Fruit fly (Drosophila melanogaster) whole organism, embryonic: Measurements from ENCODE around the gene Uro.

Experiments used
- Atf6 ChIP-seq: fragments of 200-800 bp; sonication (Bioruptor generic); IDR thresholded peaks from 2 replicates; pipeline ENCODE4 v1.3.6; 2022; ENCODE audit warnings: missing biosample characterization, missing genetic modification characterization
- CG11456 ChIP-seq: fragments of 200-800 bp; sonication (Bioruptor generic); IDR thresholded peaks from 3 replicates; pipeline ENCODE4 v1.3.6; 2022; ENCODE audit warnings: missing biosample characterization, missing genetic modification characterization
- CG11723 ChIP-seq: fragments of 200-800 bp; sonication (Bioruptor generic); optimal IDR thresholded peaks from 2 replicates; lab custom pipeline; 2017; ENCODE audit warnings: missing biosample characterization, mild to moderate bottlenecking, missing genetic modification characterization
- CG13287 ChIP-seq: fragments of 200-800 bp; sonication (Bioruptor generic); IDR thresholded peaks from 2 replicates; pipeline ENCODE4 v1.3.6; 2022; ENCODE audit warnings: missing biosample characterization, missing genetic modification characterization; ENCODE audit not compliant: partially characterized antibody
- CG15479 ChIP-seq: fragments of 200-800 bp; sonication (Bioruptor generic); optimal IDR thresholded peaks from 3 replicates; lab custom pipeline; 2019; ENCODE audit warnings: missing biosample characterization, mild to moderate bottlenecking, missing genetic modification characterization, moderate library complexity
- CG1832 ChIP-seq: fragments of 200-800 bp; sonication (Bioruptor generic); optimal IDR thresholded peaks from 2 replicates; lab custom pipeline; 2017; ENCODE audit warnings: missing biosample characterization, mild to moderate bottlenecking, missing genetic modification characterization, inconsistent platforms
- CG42726 ChIP-seq: fragments of 200-800 bp; sonication (Bioruptor generic); IDR thresholded peaks from 2 replicates; pipeline ENCODE4 v1.3.6; 2022; ENCODE audit warnings: missing biosample characterization, missing genetic modification characterization; ENCODE audit not compliant: partially characterized antibody
- CrebB ChIP-seq: fragments of 200-800 bp; sonication (Bioruptor generic); optimal IDR thresholded peaks from 3 replicates; lab custom pipeline; 2018; ENCODE audit warnings: missing biosample characterization, mild to moderate bottlenecking, missing genetic modification characterization
- D19A ChIP-seq: fragments of 200-800 bp; optimal IDR thresholded peaks from 3 replicates; lab custom pipeline; 2019; ENCODE audit warnings: missing biosample characterization, mild to moderate bottlenecking, missing genetic modification characterization, moderate library complexity
- Deaf1 ChIP-seq: fragments of 200-800 bp; optimal IDR thresholded peaks from 3 replicates; lab custom pipeline; 2019; ENCODE audit warnings: missing biosample characterization, mild to moderate bottlenecking, missing genetic modification characterization, moderate library complexity
- Dref ChIP-seq: fragments of 200-800 bp; sonication (Bioruptor generic); IDR thresholded peaks from 2 replicates; pipeline ENCODE4 v1.3.6; 2022; ENCODE audit warnings: missing biosample characterization, missing genetic modification characterization
- HLH4C ChIP-seq: fragments of 200-800 bp; sonication (Bioruptor generic); IDR thresholded peaks from 3 replicates; pipeline ENCODE4 v1.3.6; 2022; ENCODE audit warnings: missing biosample characterization, missing genetic modification characterization; ENCODE audit not compliant: partially characterized antibody
- NFAT ChIP-seq: fragments of 200-800 bp; sonication (Bioruptor generic); IDR thresholded peaks from 2 replicates; pipeline ENCODE4 v1.3.6; 2022; ENCODE audit warnings: missing biosample characterization, missing genetic modification characterization
- Side ChIP-seq: fragments of 200-800 bp; sonication (Bioruptor generic); optimal IDR thresholded peaks from 2 replicates; lab custom pipeline; 2016; ENCODE audit warnings: missing biosample characterization, missing genetic modification characterization
- Sry-δ ChIP-seq: fragments of 200-800 bp; sonication (Bioruptor generic); optimal IDR thresholded peaks from 2 replicates; lab custom pipeline; 2016; ENCODE audit warnings: missing biosample characterization, missing genetic modification characterization
- Trl ChIP-seq, 3 experiments: fragments of >200 bp in 2 of 3; fragments of 200-800 bp in 1 of 3; sonication (Bioruptor generic) in 1 of 3; optimal IDR thresholded peaks; 2 replicates in 1 of 3; 3 replicates in 2 of 3; lab custom pipeline; 2016 to 2017; ENCODE audit warnings: missing biosample characterization in 1 of 3, missing genetic modification characterization in 1 of 3
- ara ChIP-seq: fragments of 200-800 bp; sonication (Bioruptor generic); IDR thresholded peaks from 2 replicates; pipeline ENCODE4 v1.3.6; 2022; ENCODE audit warnings: missing biosample characterization, missing genetic modification characterization
- bowl ChIP-seq: fragments of 200-800 bp; sonication (Bioruptor generic); IDR thresholded peaks from 2 replicates; pipeline ENCODE4 v1.3.6; 2022; ENCODE audit warnings: missing biosample characterization, missing genetic modification characterization
- caup ChIP-seq: fragments of 200-800 bp; sonication (Bioruptor generic); optimal IDR thresholded peaks from 3 replicates; lab custom pipeline; 2017; ENCODE audit warnings: missing biosample characterization, mild to moderate bottlenecking, missing genetic modification characterization, moderate library complexity; ENCODE audit not compliant: severe bottlenecking
- cg ChIP-seq: fragments of 200-800 bp; sonication (Bioruptor generic); optimal IDR thresholded peaks from 3 replicates; lab custom pipeline; 2019; ENCODE audit warnings: missing biosample characterization, mild to moderate bottlenecking, missing genetic modification characterization, moderate library complexity
- chif ChIP-seq, 2 experiments: fragments of 200-800 bp; sonication (Bioruptor generic); optimal IDR thresholded peaks; 3 replicates each; lab custom pipeline; 2016; ENCODE audit warnings: missing biosample characterization in 2 of 2, missing genetic modification characterization in 2 of 2
- chinmo ChIP-seq: fragments of 200-800 bp; sonication (Bioruptor generic); IDR thresholded peaks from 4 replicates; pipeline ENCODE4 v1.3.6; 2022; ENCODE audit warnings: missing biosample characterization, missing genetic modification characterization; ENCODE audit not compliant: partially characterized antibody
- crc ChIP-seq: fragments of 200-800 bp; sonication (Bioruptor generic); optimal IDR thresholded peaks from 2 replicates; lab custom pipeline; 2016; ENCODE audit warnings: missing biosample characterization, missing genetic modification characterization
- crol ChIP-seq: fragments of 200-800 bp; sonication (Bioruptor generic); IDR thresholded peaks from 2 replicates; pipeline ENCODE4 v1.3.6; 2022; ENCODE audit warnings: missing biosample characterization, missing genetic modification characterization
- eve ChIP-seq, 2 experiments: fragments of >200 bp; optimal IDR thresholded peaks; 2 replicates each; lab custom pipeline; 2017; ENCODE audit warnings: missing biosample characterization in 2 of 2, missing genetic modification characterization in 2 of 2
- gro ChIP-seq: fragments of 200-800 bp; sonication (Bioruptor generic); optimal IDR thresholded peaks from 2 replicates; lab custom pipeline; 2016; ENCODE audit warnings: missing biosample characterization, missing genetic modification characterization
- hbn ChIP-seq: fragments of 200-800 bp; sonication (Bioruptor generic); IDR thresholded peaks from 2 replicates; pipeline ENCODE4 v1.3.6; 2022; ENCODE audit warnings: missing biosample characterization, missing genetic modification characterization; ENCODE audit not compliant: partially characterized antibody
- klu ChIP-seq: fragments of 200-800 bp; sonication (Bioruptor generic); IDR thresholded peaks from 2 replicates; pipeline ENCODE4 v1.3.6; 2022; ENCODE audit warnings: missing biosample characterization, missing genetic modification characterization
- lab ChIP-seq: fragments of 200-800 bp; sonication (Bioruptor generic); optimal IDR thresholded peaks from 3 replicates; lab custom pipeline; 2017; ENCODE audit warnings: missing biosample characterization, missing genetic modification characterization, mild to moderate bottlenecking, moderate library complexity, missing genetic modification reagents
- lov ChIP-seq, 2 experiments: fragments of 200-800 bp in 1 of 2; fragments of >200 bp in 1 of 2; sonication (Bioruptor generic) in 1 of 2; IDR thresholded peaks in 1 of 2; optimal IDR thresholded peaks in 1 of 2; 2 replicates in 1 of 2; 3 replicates in 1 of 2; pipeline versions ENCODE4 v1.3.6 to Lab custom; 2017 to 2022; ENCODE audit warnings: missing biosample characterization in 1 of 2, missing genetic modification characterization in 1 of 2
- nau ChIP-seq: fragments of 200-800 bp; sonication (Bioruptor generic); optimal IDR thresholded peaks from 3 replicates; lab custom pipeline; 2017; ENCODE audit warnings: missing biosample characterization, mild to moderate bottlenecking, missing genetic modification characterization, missing genetic modification reagents
- nerfin-2 ChIP-seq: fragments of 200-800 bp; sonication (Bioruptor generic); IDR thresholded peaks from 2 replicates; pipeline ENCODE4 v1.3.6; 2022; ENCODE audit warnings: missing biosample characterization, missing genetic modification characterization; ENCODE audit not compliant: partially characterized antibody
- nom ChIP-seq: fragments of 200-800 bp; sonication (Bioruptor generic); optimal IDR thresholded peaks from 2 replicates; lab custom pipeline; 2017; ENCODE audit warnings: missing biosample characterization, missing genetic modification characterization, mild to moderate bottlenecking, moderate library complexity, missing genetic modification reagents
- pho ChIP-seq: fragments of 200-800 bp; sonication (Bioruptor generic); optimal IDR thresholded peaks from 2 replicates; lab custom pipeline; 2016; ENCODE audit warnings: missing biosample characterization, missing genetic modification characterization
- prd ChIP-seq, 3 experiments: fragments of >200 bp in 2 of 3; fragments of 200-800 bp in 1 of 3; sonication (Bioruptor generic) in 1 of 3; optimal IDR thresholded peaks in 2 of 3; IDR thresholded peaks in 1 of 3; 2 replicates in 2 of 3; 3 replicates in 1 of 3; pipeline versions ENCODE4 v1.3.6 to Lab custom; 2017 to 2022; ENCODE audit warnings: missing biosample characterization in 1 of 3, missing genetic modification characterization in 1 of 3
- sc ChIP-seq, 3 experiments: fragments of >200 bp in 2 of 3; fragments of 200-800 bp in 1 of 3; sonication (Bioruptor generic) in 1 of 3; optimal IDR thresholded peaks; 2 replicates in 2 of 3; 3 replicates in 1 of 3; lab custom pipeline; 2017; ENCODE audit warnings: mild to moderate bottlenecking in 1 of 3, missing biosample characterization in 1 of 3, missing genetic modification characterization in 1 of 3, missing genetic modification reagents in 1 of 3
- sens ChIP-seq: fragments of 200-800 bp; sonication (Bioruptor generic); peaks from one replicate; lab custom pipeline; 2016; ENCODE audit warnings: missing biosample characterization, missing genetic modification characterization
- sna ChIP-seq: fragments of 200-800 bp; sonication (Bioruptor generic); IDR thresholded peaks from 2 replicates; pipeline ENCODE4 v1.3.6; 2022; ENCODE audit warnings: missing biosample characterization, missing genetic modification characterization; ENCODE audit not compliant: partially characterized antibody
- sr ChIP-seq: fragments of 200-800 bp; sonication (Bioruptor generic); IDR thresholded peaks from 3 replicates; pipeline ENCODE4 v1.3.6; 2022; ENCODE audit warnings: missing biosample characterization, missing genetic modification characterization
- stwl ChIP-seq: fragments of 200-800 bp; sonication (Bioruptor generic); optimal IDR thresholded peaks from 3 replicates; lab custom pipeline; 2018; ENCODE audit warnings: missing biosample characterization, mild to moderate bottlenecking, missing genetic modification characterization, moderate library complexity
- trem ChIP-seq: fragments of 200-800 bp; optimal IDR thresholded peaks from 3 replicates; lab custom pipeline; 2019; ENCODE audit warnings: missing biosample characterization, mild to moderate bottlenecking, missing genetic modification characterization, moderate library complexity
- twi ChIP-seq: fragments of 200-800 bp; optimal IDR thresholded peaks from 2 replicates; lab custom pipeline; 2019; ENCODE audit warnings: missing biosample characterization, mild to moderate bottlenecking, missing genetic modification characterization, moderate library complexity
- unpg ChIP-seq: fragments of 200-800 bp; sonication (Bioruptor generic); optimal IDR thresholded peaks from 3 replicates; lab custom pipeline; 2018; ENCODE audit warnings: missing biosample characterization, mild to moderate bottlenecking, missing genetic modification characterization, moderate library complexity
- zf30C ChIP-seq: fragments of 200-800 bp; sonication (Bioruptor generic); optimal IDR thresholded peaks from 3 replicates; lab custom pipeline; 2018; ENCODE audit warnings: missing biosample characterization, mild to moderate bottlenecking, missing genetic modification characterization

Gene Uro

dm6 chr2L:7811249-7812002 lies 31.5 kb downstream of the Uro start, which contains the start of gene LanB1 (continued):
- TF ChIP-seq chinmo (0 out of 4 replicates have a peak, but pooled peaks have one; percentile 47), nau (peak; percentile 8), klu (GFP tag; lab: Robert Waterston, UW) (no peak), stwl (tag; lab: Kevin White, UChicago) (peak; percentile 58), prd (optimal IDR thresholded peaks at IDR 0.05; lab: Kevin White, UChicago) (no peak), prd (GFP tag; IDR thresholded peaks at IDR 0.05; lab: Robert Waterston, UW) (0 out of 3 replicates have a peak, but pooled peaks have one; percentile 8), hbn (peak; percentile 42), sna (GFP tag; lab: Robert Waterston, UW) (0 out of 2 replicates have a peak, but pooled peaks have one; percentile 37), unpg (GFP tag; lab: Kevin White, UChicago) (no peak), nom (peak; percentile 14), zf30C (GFP tag; lab: Kevin White, UChicago) (no peak), twi (tag; lab: Kevin White, UChicago) (peak; percentile 44), Trl (optimal IDR thresholded peaks at IDR 0.05; lab: Kevin White, UChicago) (peak; percentile 36 to 44), Trl (GFP tag; optimal IDR thresholded peaks at IDR 0.05; lab: Kevin White, UChicago) (no peak), bowl (GFP tag; lab: Robert Waterston, UW) (0 out of 2 replicates have a peak, but pooled peaks have one; percentile 14), Atf6 (GFP tag; lab: Robert Waterston, UW) (no peak), Dref (peak; percentile 69), CG11723 (GFP tag; lab: Kevin White, UChicago) (no peak), Deaf1 (tag; lab: Kevin White, UChicago) (peak; percentile 28), crc (no peak), CG15479 (GFP tag; lab: Kevin White, UChicago) (peak; percentile 29), nerfin-2 (GFP tag; lab: Robert Waterston, UW) (peak; percentile 64; the same call in 1 of the 2 replicates), chif (GFP tag; optimal IDR thresholded peaks at IDR 0.05; lab: Kevin White, UChicago) (no peak), lab (peak; percentile 12), CrebB (peak; percentile 27), caup (GFP tag; lab: Kevin White, UChicago) (peak; percentile 13), ara (GFP tag; lab: Robert Waterston, UW) (peak; percentile 29; the same call in 1 of the 2 replicates), Sry-δ (GFP tag; lab: Kevin White, UChicago) (peak; percentile 49), sens (GFP tag; lab: Kevin White, UChicago) (peak; percentile 73), pho (GFP tag; lab: Kevin White, UChicago) (no peak), lov (optimal IDR thresholded peaks at IDR 0.05; lab: Kevin White, UChicago) (no peak), lov (GFP tag; IDR thresholded peaks at IDR 0.05; lab: Robert Waterston, UW) (0 out of 3 replicates have a peak, but pooled peaks have one; percentile 27), CG1832 (GFP tag; lab: Kevin White, UChicago) (peak; percentile 55), NFAT (peak; percentile 59), sc (optimal IDR thresholded peaks at IDR 0.05; lab: Kevin White, UChicago) (no peak), sc (GFP tag; optimal IDR thresholded peaks at IDR 0.05; lab: Kevin White, UChicago) (no peak), sr (GFP tag; lab: Robert Waterston, UW) (peak; percentile 27; the same call in 1 of the 3 replicates), crol (GFP tag; lab: Robert Waterston, UW) (0 out of 2 replicates have a peak, but pooled peaks have one; percentile 50), CG42726 (GFP tag; lab: Robert Waterston, UW) (peak; percentile 68; the same call in 1 of the 2 replicates), gro (GFP tag; lab: Kevin White, UChicago) (peak; percentile 40), CG11456 (peak; percentile 21; the same call in 1 of the 3 replicates), eve (GFP tag; optimal IDR thresholded peaks at IDR 0.05; lab: Kevin White, UChicago) (peak in 1 of 2 experiments; percentile 44), trem (tag; lab: Kevin White, UChicago) (peak; percentile 39), HLH4C (peak; percentile 61; the same call in 1 of the 3 replicates), cg (GFP tag; lab: Kevin White, UChicago) (peak; percentile 86), CG13287 (peak; percentile 44), Side (peak; percentile 31), D19A (tag; lab: Kevin White, UChicago) (peak; percentile 11)
